Fruit fly (Drosophila melanogaster): ENCODE results near the gene CG4957.

dm6 chr2L:10276846-10277245 is 8.2 kb downstream of the CG4957 start:
- TF ChIP-seq Blimp-1 (GFP tag; optimal IDR thresholded peaks at IDR 0.05): no peak
- peak; percentile 72 for TF ChIP-seq CG31627 (GFP tag; optimal IDR thresholded peaks at IDR 0.05)
- TF ChIP-seq pdm3 (GFP tag; optimal IDR thresholded peaks at IDR 0.05): no peak
- peak; percentile 8 for TF ChIP-seq CG10669 (GFP tag; optimal IDR thresholded peaks at IDR 0.05)

Measured in whole organism, prepupa.